Fruit fly (Drosophila melanogaster) whole organism: ENCODE measurements around the gene CG12219.

Experiments used
- CG8478 ChIP-seq: fragments of >200 bp; optimal IDR thresholded peaks from 2 replicates; lab custom pipeline; 2018; ENCODE audit warnings: inconsistent platforms
- Dll ChIP-seq: fragments of >200 bp; optimal IDR thresholded peaks from 2 replicates; lab custom pipeline; 2017
- EcR ChIP-seq, 2 experiments: fragments of >200 bp; optimal IDR thresholded peaks; 2 replicates each; lab custom pipeline; 2017; ENCODE audit warnings: missing biosample characterization in 2 of 2, missing genetic modification characterization in 2 of 2, missing genetic modification reagents in 2 of 2
- pan ChIP-seq: fragments of >200 bp; optimal IDR thresholded peaks from 2 replicates; lab custom pipeline; 2017
- psq ChIP-seq: fragments of >200 bp; optimal IDR thresholded peaks from 2 replicates; lab custom pipeline; 2017
- usp ChIP-seq: fragments of >200 bp; optimal IDR thresholded peaks from 2 replicates; lab custom pipeline; 2017; ENCODE audit warnings: missing biosample characterization, missing genetic modification characterization, mixed read lengths

DNA sequence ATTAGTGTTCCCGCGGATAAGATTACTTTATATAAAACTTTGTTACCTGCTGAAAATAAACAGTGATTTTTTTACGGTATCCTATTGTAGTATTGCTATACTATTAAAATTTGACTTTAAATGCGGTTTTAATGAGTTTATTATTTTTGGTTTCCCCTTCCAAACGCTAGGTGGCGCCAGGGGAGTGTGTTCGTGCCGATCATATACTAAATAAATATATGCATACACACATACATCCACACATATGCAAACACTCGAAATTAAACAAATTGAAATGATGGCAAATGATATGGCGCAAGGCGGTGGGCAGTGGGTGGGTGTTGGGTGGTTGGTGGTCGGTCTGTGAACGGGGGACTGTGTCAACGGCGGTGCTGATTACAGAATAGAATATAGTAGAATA is 47.4 kb downstream of the CG12219 start:
- TF ChIP-seq EcR (GFP tag; optimal IDR thresholded peaks at IDR 0.05; lab: Kevin White, UChicago) = no peak
- no peak for TF ChIP-seq CG8478 (lab: Kevin White, UChicago)
- TF ChIP-seq usp (GFP tag; lab: Kevin White, UChicago) = no peak
- no peak for TF ChIP-seq Dll
- no peak for TF ChIP-seq pan
- TF ChIP-seq psq (lab: Kevin White, UChicago) = no peak
